Fruit fly (Drosophila melanogaster): ENCODE results near the gene CG33494.

Gene CG33494

DNA sequence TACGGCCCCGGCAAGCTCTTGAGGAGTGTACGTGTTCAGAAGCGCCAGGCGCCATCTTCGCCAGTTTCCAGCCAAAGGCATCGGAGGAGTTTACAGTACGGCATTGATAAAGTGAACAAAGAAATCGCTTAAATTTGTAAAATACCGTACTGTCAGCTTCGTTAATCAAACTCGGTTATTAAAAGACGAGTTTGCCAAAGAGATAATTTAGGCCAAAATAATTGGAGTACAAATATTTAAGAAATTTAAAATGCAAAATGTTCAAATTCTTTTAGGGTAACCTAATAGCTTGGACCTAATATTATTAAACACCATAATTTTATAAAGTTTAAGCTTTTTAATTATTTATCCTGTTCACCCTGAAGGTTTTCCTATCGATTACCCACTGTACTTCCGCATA lies 43.1 kb downstream of the CG33494 start (continued):
- no peak for TF ChIP-seq Awh (GFP tag; IDR thresholded peaks at IDR 0.05)
- TF ChIP-seq CG8388 (GFP tag; optimal IDR thresholded peaks at IDR 0.05), result no peak
- TF ChIP-seq CG43689 (GFP tag; IDR thresholded peaks at IDR 0.05), result no peak
- TF ChIP-seq CG18599 (GFP tag; optimal IDR thresholded peaks at IDR 0.05), result peak; percentile 54
- no peak for TF ChIP-seq nom (GFP tag; optimal IDR thresholded peaks at IDR 0.05)
- TF ChIP-seq emc (GFP tag; optimal IDR thresholded peaks at IDR 0.05), result no peak
- no peak for TF ChIP-seq lmd (GFP tag; IDR thresholded peaks at IDR 0.05)
- no peak for TF ChIP-seq Trl (optimal IDR thresholded peaks at IDR 0.05)
- TF ChIP-seq Trl (GFP tag; optimal IDR thresholded peaks at IDR 0.05), result no peak
- no peak for TF ChIP-seq sob (GFP tag; IDR thresholded peaks at IDR 0.05)
- no peak for TF ChIP-seq Gsc (GFP tag; IDR thresholded peaks at IDR 0.05)
- TF ChIP-seq CG10267 (tag; optimal IDR thresholded peaks at IDR 0.05), result no peak
- TF ChIP-seq CG9609 (GFP tag; optimal IDR thresholded peaks at IDR 0.05), result no peak
- no peak for TF ChIP-seq onecut (GFP tag; IDR thresholded peaks at IDR 0.05)
- 0 out of 3 replicates have a peak, but pooled peaks have one; percentile 12 for TF ChIP-seq CG34422 (GFP tag; IDR thresholded peaks at IDR 0.05)
- TF ChIP-seq pita (GFP tag; optimal IDR thresholded peaks at IDR 0.05), result no peak
- TF ChIP-seq CG4328 (GFP tag; optimal IDR thresholded peaks at IDR 0.05), result no peak
- peak; percentile 8 for TF ChIP-seq Sox102F (GFP tag; optimal IDR thresholded peaks at IDR 0.05)
- TF ChIP-seq tgo (GFP tag; IDR thresholded peaks at IDR 0.05), result no peak
- TF ChIP-seq CG1602 (GFP tag; optimal IDR thresholded peaks at IDR 0.05), result no peak
- peak; percentile 23 for TF ChIP-seq CoRest (tag; optimal IDR thresholded peaks at IDR 0.05)
- no peak for TF ChIP-seq CG6689 (GFP tag; IDR thresholded peaks at IDR 0.05)
- no peak for TF ChIP-seq crc (GFP tag; optimal IDR thresholded peaks at IDR 0.05)
- TF ChIP-seq CG13424 (tag; optimal IDR thresholded peaks at IDR 0.05), result peak; percentile 8
- no peak for TF ChIP-seq corto (GFP tag; optimal IDR thresholded peaks at IDR 0.05)
- TF ChIP-seq CG11695 (GFP tag; IDR thresholded peaks at IDR 0.05), result no peak
- TF ChIP-seq lilli (GFP tag; optimal IDR thresholded peaks at IDR 0.05), result peak; percentile 3
- TF ChIP-seq lab (GFP tag; optimal IDR thresholded peaks at IDR 0.05), result peak; percentile 31
- TF ChIP-seq CG10366 (GFP tag; IDR thresholded peaks at IDR 0.05), result no peak
- no peak for TF ChIP-seq Dp (GFP tag; optimal IDR thresholded peaks at IDR 0.05)
- 0 out of 2 replicates have a peak, but pooled peaks have one; percentile 20 for TF ChIP-seq Ptx1 (GFP tag; IDR thresholded peaks at IDR 0.05)
- TF ChIP-seq toy (GFP tag; IDR thresholded peaks at IDR 0.05), result no peak
- TF ChIP-seq CG17829 (tag; optimal IDR thresholded peaks at IDR 0.05), result peak; percentile 26
- TF ChIP-seq CG6654 (GFP tag; optimal IDR thresholded peaks at IDR 0.05), result no peak
- TF ChIP-seq CG30403 (GFP tag; optimal IDR thresholded peaks at IDR 0.05), result peak; percentile 31
- peak; percentile 46 for TF ChIP-seq Hmr (GFP tag; optimal IDR thresholded peaks at IDR 0.05)
- peak; percentile 4 for TF ChIP-seq CG12391 (tag; optimal IDR thresholded peaks at IDR 0.05)
- TF ChIP-seq D (optimal IDR thresholded peaks at IDR 0.05), result no peak
- peak; percentile 2 for TF ChIP-seq D (GFP tag; optimal IDR thresholded peaks at IDR 0.05)
- TF ChIP-seq Hr51 (GFP tag; optimal IDR thresholded peaks at IDR 0.05), result peak in 1 of 2 experiments; percentile 11
- TF ChIP-seq gem (tag; optimal IDR thresholded peaks at IDR 0.05), result peak; percentile 47
- TF ChIP-seq Fer1 (GFP tag; optimal IDR thresholded peaks at IDR 0.05), result no peak
- no peak for TF ChIP-seq dimm (GFP tag; IDR thresholded peaks at IDR 0.05)
- peak; percentile 45; the same call in 2 of the 3 replicates for TF ChIP-seq row (GFP tag; IDR thresholded peaks at IDR 0.05)
- TF ChIP-seq Side (GFP tag; optimal IDR thresholded peaks at IDR 0.05), result no peak
- 0 out of 3 replicates have a peak, but pooled peaks have one; percentile 40 for TF ChIP-seq ken (GFP tag; IDR thresholded peaks at IDR 0.05)
- peak; percentile 28 for TF ChIP-seq CG11504 (tag; optimal IDR thresholded peaks at IDR 0.05)
- TF ChIP-seq Drgx (GFP tag; IDR thresholded peaks at IDR 0.05), result no peak
- TF ChIP-seq eve (GFP tag; optimal IDR thresholded peaks at IDR 0.05), result no peak
- no peak for TF ChIP-seq CG14050 (GFP tag; IDR thresholded peaks at IDR 0.05)
- peak; percentile 3 for TF ChIP-seq Sox100B (GFP tag; optimal IDR thresholded peaks at IDR 0.05)
- no peak for TF ChIP-seq CG31224 (GFP tag; IDR thresholded peaks at IDR 0.05)
